Fruit fly (Drosophila melanogaster): ENCODE results near the gene CG13318.

Gene CG13318

DNA sequence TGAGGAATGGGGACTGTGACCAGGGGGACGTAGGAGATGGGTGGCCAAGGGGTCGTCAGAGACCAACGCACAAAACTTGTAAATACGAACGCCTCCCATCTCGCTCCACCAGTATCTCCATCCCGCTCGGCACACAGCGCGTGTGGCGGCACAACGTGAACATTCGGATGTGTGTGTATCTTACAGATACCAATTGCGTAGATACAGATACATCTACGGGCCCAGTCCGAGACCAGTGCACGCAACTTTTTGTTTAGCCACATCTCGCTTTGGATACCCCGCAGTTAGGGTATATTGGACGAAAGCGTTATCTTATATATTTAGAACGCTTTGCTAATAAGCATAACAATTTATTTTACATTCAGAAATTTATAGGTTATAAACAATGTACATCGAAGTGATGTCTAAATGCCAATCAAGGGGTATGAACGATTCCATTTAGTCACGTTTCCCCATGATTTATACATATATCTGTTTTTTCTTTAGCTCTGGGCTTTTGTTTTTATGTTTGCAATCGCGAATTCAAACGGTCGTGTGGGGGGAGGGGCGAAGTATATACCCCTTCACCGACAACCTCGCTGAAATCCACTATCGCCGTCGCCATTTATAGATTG, 38.9 kb upstream of the CG13318 start (continued):
- TF ChIP-seq Sry-β (GFP tag; optimal IDR thresholded peaks at IDR 0.05): peak; percentile 69
- TF ChIP-seq vnd (GFP tag; IDR thresholded peaks at IDR 0.05; ENCODE audit: partially characterized antibody): no peak
- peak; percentile 97 for TF ChIP-seq shn (GFP tag; optimal IDR thresholded peaks at IDR 0.05)
- TF ChIP-seq CG8388 (GFP tag; optimal IDR thresholded peaks at IDR 0.05): peak; percentile 97
- peak; percentile 95 for TF ChIP-seq CG10274 (GFP tag; optimal IDR thresholded peaks at IDR 0.05)
- peak; percentile 94 for TF ChIP-seq CG7357 (GFP tag; IDR thresholded peaks at IDR 0.05)
- peak; percentile 98 for TF ChIP-seq CG6813 (GFP tag; optimal IDR thresholded peaks at IDR 0.05)
- TF ChIP-seq CG15073 (GFP tag; optimal IDR thresholded peaks at IDR 0.05): peak; percentile 86
- TF ChIP-seq Awh (GFP tag; IDR thresholded peaks at IDR 0.05): peak; percentile 98
- peak; percentile 89 for TF ChIP-seq CG7745 (tag; optimal IDR thresholded peaks at IDR 0.05)
- TF ChIP-seq sima (GFP tag; optimal IDR thresholded peaks at IDR 0.05): peak; percentile 96
- peak; percentile 98 for TF ChIP-seq CG12299 (tag; optimal IDR thresholded peaks at IDR 0.05)
- peak; percentile 41 for TF ChIP-seq pzg (GFP tag; optimal IDR thresholded peaks at IDR 0.05)
- TF ChIP-seq danr (GFP tag; IDR thresholded peaks at IDR 0.05): peak; percentile 98
- TF ChIP-seq Hr51 (GFP tag; optimal IDR thresholded peaks at IDR 0.05): peak; percentile 99
- peak; percentile 96 for TF ChIP-seq chinmo (GFP tag; IDR thresholded peaks at IDR 0.05; ENCODE audit: partially characterized antibody)
- TF ChIP-seq schlank (tag; optimal IDR thresholded peaks at IDR 0.05): peak; percentile 99
- TF ChIP-seq BtbVII (GFP tag; optimal IDR thresholded peaks at IDR 0.05): peak; percentile 99
- TF ChIP-seq CG3726 (GFP tag; IDR thresholded peaks at IDR 0.05): peak; percentile 97
- TF ChIP-seq CG1529 (GFP tag; optimal IDR thresholded peaks at IDR 0.05): peak; percentile 98
- peak; percentile 98 for TF ChIP-seq ATbp (GFP tag; optimal IDR thresholded peaks at IDR 0.05)
- peak; percentile 99 for TF ChIP-seq gro (GFP tag; optimal IDR thresholded peaks at IDR 0.05)
- peak; percentile 98 for TF ChIP-seq scrt (GFP tag; optimal IDR thresholded peaks at IDR 0.05)
- TF ChIP-seq fd96Cb (tag; optimal IDR thresholded peaks at IDR 0.05): peak; percentile 99
- peak; percentile 98 for TF ChIP-seq Gug (GFP tag; IDR thresholded peaks at IDR 0.05)
- TF ChIP-seq CG6854 (GFP tag; optimal IDR thresholded peaks at IDR 0.05): peak; percentile 99
- TF ChIP-seq gsb (GFP tag; IDR thresholded peaks at IDR 0.05): peak; percentile 98
- peak; percentile 98 for TF ChIP-seq odd (GFP tag; optimal IDR thresholded peaks at IDR 0.05)
- peak; percentile 31 for TF ChIP-seq Kr (GFP tag; optimal IDR thresholded peaks at IDR 0.05)
- TF ChIP-seq D (optimal IDR thresholded peaks at IDR 0.05): no peak
- peak; percentile 98 for TF ChIP-seq D (GFP tag; optimal IDR thresholded peaks at IDR 0.05)
- TF ChIP-seq br (optimal IDR thresholded peaks at IDR 0.05): no peak
- peak; percentile 88 for TF ChIP-seq E2f2 (GFP tag; IDR thresholded peaks at IDR 0.05)
- TF ChIP-seq Adf1 (GFP tag; IDR thresholded peaks at IDR 0.05): peak; percentile 91
- TF ChIP-seq kay (GFP tag; optimal IDR thresholded peaks at IDR 0.05): peak; percentile 98
- TF ChIP-seq CG11696 (GFP tag; IDR thresholded peaks at IDR 0.05): peak; percentile 96
- TF ChIP-seq luna (GFP tag; optimal IDR thresholded peaks at IDR 0.05): peak; percentile 98
- peak; percentile 96 for TF ChIP-seq her (GFP tag; optimal IDR thresholded peaks at IDR 0.05)
- TF ChIP-seq CG1233 (GFP tag; optimal IDR thresholded peaks at IDR 0.05): peak; percentile 98
- TF ChIP-seq CG12744 (GFP tag; optimal IDR thresholded peaks at IDR 0.05): peak; percentile 99
- TF ChIP-seq CG14014 (GFP tag; IDR thresholded peaks at IDR 0.05): peak; percentile 99
- peak; percentile 88 for TF ChIP-seq CG31441 (GFP tag; IDR thresholded peaks at IDR 0.05)
- peak; percentile 95 for TF ChIP-seq CG10565 (GFP tag; optimal IDR thresholded peaks at IDR 0.05)
- TF ChIP-seq Ada2b (GFP tag; IDR thresholded peaks at IDR 0.05): peak; percentile 99
- peak; percentile 98 for TF ChIP-seq cwo (GFP tag; optimal IDR thresholded peaks at IDR 0.05)
- peak; percentile 99 for TF ChIP-seq CG11247 (GFP tag; IDR thresholded peaks at IDR 0.05)
- peak; percentile 95 for TF ChIP-seq CG17912 (GFP tag; optimal IDR thresholded peaks at IDR 0.05)
- peak; percentile 94 for TF ChIP-seq Hey (tag; optimal IDR thresholded peaks at IDR 0.05)
- peak; percentile 99 for TF ChIP-seq wdn (GFP tag; IDR thresholded peaks at IDR 0.05)
- peak; percentile 88 for TF ChIP-seq Nf-YC (tag; optimal IDR thresholded peaks at IDR 0.05)
- TF ChIP-seq Hsf (GFP tag; optimal IDR thresholded peaks at IDR 0.05): peak; percentile 99

All from whole organism, embryonic.